Fruit fly (Drosophila melanogaster): Measurements from ENCODE around the gene CG45101.

dm6 chr3L:11035039-11035438, 29.8 kb upstream of the CG45101 start:
- TF ChIP-seq CG7786 (GFP tag; optimal IDR thresholded peaks at IDR 0.05) (no peak), Blimp-1 (GFP tag; optimal IDR thresholded peaks at IDR 0.05) (no peak), hkb (optimal IDR thresholded peaks at IDR 0.05) (no peak), hkb (GFP tag; IDR thresholded peaks at IDR 0.05) (no peak)

All from whole organism, embryonic.